Worm (Caenorhabditis elegans) whole organism, midembryonic: Measurements from ENCODE around the gene rfc-4.

Experiments used
- flt-1 ChIP-seq: fragments of 200-800 bp; sonication (Bioruptor generic); IDR thresholded peaks from 2 replicates; pipeline ENCODE4 v1.3.6; 2022; ENCODE audit warnings: missing genetic modification characterization, missing compliant biosample characterization
- klf-2 ChIP-seq: fragments of 200-800 bp; sonication (Bioruptor generic); conservative IDR thresholded peaks from 2 replicates; pipeline ENCODE4 v1.3.6; 2022; ENCODE audit warnings: missing genetic modification reagents, missing genetic modification characterization, missing compliant biosample characterization
- med-1 ChIP-seq: sonication (generic microtip); optimal IDR thresholded peaks from 2 replicates; lab custom pipeline; 2017; ENCODE audit warnings: missing genetic modification characterization, mild to moderate bottlenecking, missing compliant biosample characterization, antibody characterized with exemption, missing genetic modification reagents; ENCODE audit not compliant: insufficient read depth
- ref-1 ChIP-seq: fragments of 200-800 bp; sonication (Bioruptor generic); conservative IDR thresholded peaks from 2 replicates; pipeline ENCODE4 v1.3.6; 2022; ENCODE audit warnings: missing genetic modification reagents, missing genetic modification characterization, missing compliant biosample characterization
- tab-1 ChIP-seq: fragments of 200-800 bp; sonication (Bioruptor generic); IDR thresholded peaks from 2 replicates; pipeline ENCODE4 v1.3.6; 2022; ENCODE audit warnings: missing genetic modification characterization, missing compliant biosample characterization
- ztf-29 ChIP-seq: fragments of 200-800 bp; sonication (Bioruptor generic); IDR thresholded peaks from 2 replicates; pipeline ENCODE4 v1.3.6; 2022; ENCODE audit warnings: missing genetic modification reagents, missing genetic modification characterization, missing compliant biosample characterization

- TF ChIP-seq tab-1 (GFP tag; lab: Robert Waterston, UW) (no peak), ref-1 (GFP tag; lab: Robert Waterston, UW) (no peak), klf-2 (GFP tag; lab: Robert Waterston, UW) (no peak), ztf-29 (GFP tag; lab: Robert Waterston, UW) (no peak), flt-1 (GFP tag; lab: Robert Waterston, UW) (no peak), med-1 (GFP tag; lab: Kevin White, UChicago) (no peak)
Measured at ce11 chrIII:6946382-6946781, 25.7 kb upstream of the rfc-4 start, which contains the start of gene let-711.
